Fruit fly (Drosophila melanogaster) whole organism, embryonic: Measurements from ENCODE around the gene CG42553.

Source experiments
- Bgb ChIP-seq: fragments of 200-800 bp; sonication (Bioruptor generic); IDR thresholded peaks from 2 replicates; pipeline ENCODE4 v1.3.6; 2022; ENCODE audit warnings: missing biosample characterization, missing genetic modification characterization; ENCODE audit not compliant: partially characterized antibody
- CG1024 ChIP-seq: fragments of 200-800 bp; sonication (Bioruptor generic); IDR thresholded peaks from 2 replicates; pipeline ENCODE4 v1.3.6; 2022; ENCODE audit warnings: missing biosample characterization, missing genetic modification characterization
- CG10274 ChIP-seq: fragments of 200-800 bp; sonication (Bioruptor generic); optimal IDR thresholded peaks from 3 replicates; lab custom pipeline; 2017; ENCODE audit warnings: missing biosample characterization, mild to moderate bottlenecking, missing genetic modification characterization
- CG10462 ChIP-seq: fragments of 200-800 bp; sonication (Bioruptor generic); optimal IDR thresholded peaks from 2 replicates; lab custom pipeline; 2016; ENCODE audit warnings: missing biosample characterization, missing genetic modification characterization
- CG11696 ChIP-seq: fragments of 200-800 bp; sonication (Bioruptor generic); IDR thresholded peaks from 2 replicates; pipeline ENCODE4 v1.3.6; 2022; ENCODE audit warnings: missing biosample characterization, missing genetic modification characterization
- CG13894 ChIP-seq: fragments of 200-800 bp; sonication (Bioruptor generic); optimal IDR thresholded peaks from 3 replicates; lab custom pipeline; 2018; ENCODE audit warnings: missing biosample characterization, mild to moderate bottlenecking, missing genetic modification characterization, moderate library complexity
- CG16813 ChIP-seq: fragments of 200-800 bp; sonication (Bioruptor generic); IDR thresholded peaks from 3 replicates; pipeline ENCODE4 v1.3.6; 2022; ENCODE audit warnings: missing biosample characterization, missing genetic modification characterization; ENCODE audit not compliant: partially characterized antibody
- CG17186 ChIP-seq: fragments of 200-800 bp; sonication (Bioruptor generic); optimal IDR thresholded peaks from 3 replicates; lab custom pipeline; 2017; ENCODE audit warnings: missing biosample characterization, missing genetic modification reagents, missing genetic modification characterization
- CG17328 ChIP-seq: fragments of 200-800 bp; sonication (Bioruptor generic); IDR thresholded peaks from 2 replicates; pipeline ENCODE4 v1.3.6; 2022; ENCODE audit warnings: missing biosample characterization, missing genetic modification characterization
- CG17361 ChIP-seq: fragments of 200-800 bp; sonication (Bioruptor generic); IDR thresholded peaks from 3 replicates; pipeline ENCODE4 v1.3.6; 2022; ENCODE audit warnings: missing biosample characterization, missing genetic modification characterization
- CG18262 ChIP-seq: fragments of 200-800 bp; optimal IDR thresholded peaks from 3 replicates; lab custom pipeline; 2019; ENCODE audit warnings: missing biosample characterization, mild to moderate bottlenecking, missing genetic modification characterization, moderate library complexity
- CG2129 ChIP-seq: fragments of 200-800 bp; sonication (Bioruptor generic); IDR thresholded peaks from 2 replicates; pipeline ENCODE4 v1.3.6; 2022; ENCODE audit warnings: missing biosample characterization, missing genetic modification characterization; ENCODE audit not compliant: partially characterized antibody
- CG2199 ChIP-seq: fragments of 200-800 bp; sonication (Bioruptor generic); IDR thresholded peaks from 3 replicates; pipeline ENCODE4 v1.3.6; 2022; ENCODE audit warnings: missing biosample characterization, missing genetic modification characterization
- CG32532 ChIP-seq: fragments of 200-800 bp; sonication (Bioruptor generic); IDR thresholded peaks from 2 replicates; pipeline ENCODE4 v1.3.6; 2022; ENCODE audit warnings: missing biosample characterization, missing genetic modification characterization
- CG34224 ChIP-seq: fragments of 200-800 bp; sonication (Bioruptor generic); IDR thresholded peaks from 3 replicates; pipeline ENCODE4 v1.3.6; 2022; ENCODE audit warnings: missing biosample characterization, missing genetic modification characterization; ENCODE audit not compliant: partially characterized antibody
- CG4404 ChIP-seq: fragments of 200-800 bp; sonication (Bioruptor generic); IDR thresholded peaks from 2 replicates; pipeline ENCODE4 v1.3.6; 2022; ENCODE audit warnings: missing biosample characterization, missing genetic modification characterization
- CG4730 ChIP-seq: fragments of 200-800 bp; sonication (Bioruptor generic); IDR thresholded peaks from 2 replicates; pipeline ENCODE4 v1.3.6; 2022; ENCODE audit warnings: missing biosample characterization, missing genetic modification characterization
- CG6813 ChIP-seq: fragments of 200-800 bp; sonication (Bioruptor generic); optimal IDR thresholded peaks from 2 replicates; lab custom pipeline; 2017; ENCODE audit warnings: missing biosample characterization, missing genetic modification characterization, mild to moderate bottlenecking, moderate library complexity, missing genetic modification reagents
- CG7963 ChIP-seq: fragments of 200-800 bp; sonication (Bioruptor generic); IDR thresholded peaks from 3 replicates; pipeline ENCODE4 v1.3.6; 2022; ENCODE audit warnings: missing biosample characterization, missing genetic modification characterization; ENCODE audit not compliant: partially characterized antibody
- CG9932 ChIP-seq: fragments of 200-800 bp; sonication (Bioruptor generic); IDR thresholded peaks from 2 replicates; pipeline ENCODE4 v1.3.6; 2022; ENCODE audit warnings: missing biosample characterization, missing genetic modification characterization
- D19A ChIP-seq: fragments of 200-800 bp; optimal IDR thresholded peaks from 3 replicates; lab custom pipeline; 2019; ENCODE audit warnings: missing biosample characterization, mild to moderate bottlenecking, missing genetic modification characterization, moderate library complexity
- Dp ChIP-seq: fragments of 200-800 bp; sonication (Bioruptor generic); optimal IDR thresholded peaks from 2 replicates; lab custom pipeline; 2018; ENCODE audit warnings: missing biosample characterization, mild to moderate bottlenecking, missing genetic modification characterization, moderate library complexity
- Gsc ChIP-seq: fragments of 200-800 bp; sonication (Bioruptor generic); IDR thresholded peaks from 2 replicates; pipeline ENCODE4 v1.3.6; 2022; ENCODE audit warnings: missing biosample characterization, missing genetic modification characterization
- Hmr ChIP-seq: fragments of 200-800 bp; sonication (Bioruptor generic); optimal IDR thresholded peaks from 3 replicates; lab custom pipeline; 2017; ENCODE audit warnings: mild to moderate bottlenecking, missing biosample characterization, missing genetic modification reagents, missing genetic modification characterization
- MESR4 ChIP-seq: fragments of 200-800 bp; sonication (Bioruptor generic); optimal IDR thresholded peaks from 2 replicates; lab custom pipeline; 2018; ENCODE audit warnings: missing biosample characterization, mild to moderate bottlenecking, missing genetic modification characterization, moderate library complexity
- Med ChIP-seq: fragments of 200-800 bp; sonication (Bioruptor generic); peaks from one replicate; lab custom pipeline; 2016; ENCODE audit warnings: missing biosample characterization, missing genetic modification characterization, mild to moderate bottlenecking, inconsistent platforms, moderate library complexity
- Pdp1 ChIP-seq, 2 experiments: fragments of 200-800 bp; sonication (Bioruptor generic); optimal IDR thresholded peaks; 3 replicates each; lab custom pipeline; 2016; ENCODE audit warnings: missing biosample characterization in 2 of 2, missing genetic modification characterization in 2 of 2, mild to moderate bottlenecking in 1 of 2, moderate library complexity in 1 of 2
- Side ChIP-seq: fragments of 200-800 bp; sonication (Bioruptor generic); optimal IDR thresholded peaks from 2 replicates; lab custom pipeline; 2016; ENCODE audit warnings: missing biosample characterization, missing genetic modification characterization
- Sry-β ChIP-seq: fragments of 200-800 bp; sonication (Bioruptor generic); optimal IDR thresholded peaks from 2 replicates; lab custom pipeline; 2018; ENCODE audit warnings: missing biosample characterization, mild to moderate bottlenecking, missing genetic modification characterization, moderate library complexity
- Stat92E ChIP-seq, 3 experiments: fragments of >200 bp in 2 of 3; fragments of 200-800 bp in 1 of 3; sonication (Bioruptor generic) in 1 of 3; optimal IDR thresholded peaks; 2 replicates each; lab custom pipeline; 2017 to 2019; ENCODE audit warnings: missing biosample characterization in 3 of 3, missing genetic modification characterization in 3 of 3, mild to moderate bottlenecking in 1 of 3, moderate library complexity in 1 of 3
- chm ChIP-seq: fragments of 200-800 bp; sonication (Bioruptor generic); IDR thresholded peaks from 2 replicates; pipeline ENCODE4 v1.3.6; 2022; ENCODE audit warnings: missing biosample characterization, missing genetic modification characterization
- ci ChIP-seq: fragments of 200-800 bp; sonication (Bioruptor generic); IDR thresholded peaks from 3 replicates; pipeline ENCODE4 v1.3.6; 2022; ENCODE audit warnings: missing biosample characterization, missing genetic modification characterization
- cwo ChIP-seq: fragments of 200-800 bp; sonication (Bioruptor generic); optimal IDR thresholded peaks from 3 replicates; lab custom pipeline; 2017; ENCODE audit warnings: missing biosample characterization, missing genetic modification characterization, mild to moderate bottlenecking, moderate library complexity, missing genetic modification reagents
- dm ChIP-seq: fragments of 200-800 bp; sonication (Bioruptor generic); optimal IDR thresholded peaks from 3 replicates; lab custom pipeline; 2016; ENCODE audit warnings: missing biosample characterization, missing genetic modification characterization
- ems ChIP-seq: fragments of 200-800 bp; sonication (Bioruptor generic); optimal IDR thresholded peaks from 3 replicates; lab custom pipeline; 2016; ENCODE audit warnings: missing biosample characterization, missing genetic modification characterization
- inv ChIP-seq: fragments of 200-800 bp; sonication (Bioruptor generic); IDR thresholded peaks from 2 replicates; pipeline ENCODE4 v1.3.6; 2022; ENCODE audit warnings: missing biosample characterization, missing genetic modification characterization; ENCODE audit not compliant: partially characterized antibody
- jigr1 ChIP-seq: fragments of 200-800 bp; sonication (Bioruptor generic); IDR thresholded peaks from 3 replicates; pipeline ENCODE4 v1.3.6; 2022; ENCODE audit warnings: missing biosample characterization, missing genetic modification characterization
- lilli ChIP-seq: fragments of 200-800 bp; sonication (Bioruptor generic); optimal IDR thresholded peaks from 3 replicates; lab custom pipeline; 2016; ENCODE audit warnings: missing biosample characterization, missing genetic modification characterization
- mam ChIP-seq: fragments of 200-800 bp; sonication (Bioruptor generic); optimal IDR thresholded peaks from 3 replicates; lab custom pipeline; 2016; ENCODE audit warnings: missing biosample characterization, missing genetic modification characterization
- pan ChIP-seq, 4 experiments: fragments of >200 bp in 3 of 4; fragments of 200-800 bp in 1 of 4; sonication (Bioruptor generic) in 1 of 4; optimal IDR thresholded peaks in 3 of 4; IDR thresholded peaks in 1 of 4; 2 replicates each; pipeline versions ENCODE4 v1.3.6 to Lab custom; 2017 to 2022; ENCODE audit warnings: missing biosample characterization in 2 of 4, missing genetic modification characterization in 2 of 4, mixed read lengths in 1 of 4
- pzg ChIP-seq: fragments of 200-800 bp; sonication (Bioruptor generic); optimal IDR thresholded peaks from 3 replicates; lab custom pipeline; 2018; ENCODE audit warnings: missing biosample characterization, mild to moderate bottlenecking, missing genetic modification characterization, moderate library complexity
- row ChIP-seq: fragments of 200-800 bp; sonication (Bioruptor generic); IDR thresholded peaks from 3 replicates; pipeline ENCODE4 v1.3.6; 2022; ENCODE audit warnings: missing biosample characterization, missing genetic modification characterization
- ssp ChIP-seq: fragments of 200-800 bp; sonication (Bioruptor generic); IDR thresholded peaks from 2 replicates; pipeline ENCODE4 v1.3.6; 2022; ENCODE audit warnings: missing biosample characterization, missing genetic modification characterization
- vvl ChIP-seq: fragments of 200-800 bp; sonication (Bioruptor generic); IDR thresholded peaks from 2 replicates; pipeline ENCODE4 v1.3.6; 2022; ENCODE audit warnings: missing biosample characterization, missing genetic modification characterization

CG42553 gene

dm6 chr3L:832897-833857 is 716 bp upstream of the CG42553 start, which contains the start of gene Sf3b3 (continued):
- TF ChIP-seq CG32532 (GFP tag; lab: Robert Waterston, UW) = peak; percentile 35; the same call in 1 of the 2 replicates
- TF ChIP-seq ssp = peak; percentile 78
- TF ChIP-seq CG17186 (GFP tag; lab: Kevin White, UChicago) = peak; percentile 27
- 0 out of 2 replicates have a peak, but pooled peaks have one; percentile 16 for TF ChIP-seq CG4404 (GFP tag; lab: Robert Waterston, UW)
- TF ChIP-seq MESR4 = peak; percentile 74
- no peak for TF ChIP-seq ems (GFP tag; lab: Kevin White, UChicago)
- TF ChIP-seq Sry-β = peak; percentile 81
- no peak for TF ChIP-seq CG10274 (GFP tag; lab: Kevin White, UChicago)
- TF ChIP-seq CG18262 (tag; lab: Kevin White, UChicago) = peak; percentile 12
- TF ChIP-seq Stat92E (GFP tag; optimal IDR thresholded peaks at IDR 0.05; lab: Kevin White, UChicago) = peak in 1 of 3 experiments; percentile 59
- peak; percentile 41; the same call in 1 of the 3 replicates for TF ChIP-seq ci
- TF ChIP-seq inv (GFP tag; lab: Robert Waterston, UW) = peak; percentile 60; the same call in 1 of the 2 replicates
- TF ChIP-seq CG17361 (GFP tag; lab: Robert Waterston, UW) = peak; percentile 30; the same call in 1 of the 3 replicates
- TF ChIP-seq CG2129 (GFP tag; lab: Robert Waterston, UW) = peak; percentile 24; the same call in 1 of the 2 replicates
- no peak for TF ChIP-seq CG10462 (GFP tag; lab: Kevin White, UChicago)
- TF ChIP-seq cwo (GFP tag; lab: Kevin White, UChicago) = peak; percentile 28
- 0 out of 2 replicates have a peak, but pooled peaks have one; percentile 36 for TF ChIP-seq vvl (GFP tag; lab: Robert Waterston, UW)
- no peak for TF ChIP-seq pan (optimal IDR thresholded peaks at IDR 0.05; lab: Kevin White, UChicago)
- peak in 1 of 2 experiments; percentile 6 for TF ChIP-seq pan (GFP tag; optimal IDR thresholded peaks at IDR 0.05 in 1 of 2, IDR thresholded peaks at IDR 0.05 in 1 of 2)
- TF ChIP-seq CG4730 (GFP tag; lab: Robert Waterston, UW) = no peak
- peak; percentile 58; the same call in 1 of the 2 replicates for TF ChIP-seq chm
- peak; percentile 31; the same call in 1 of the 3 replicates for TF ChIP-seq jigr1 (GFP tag; lab: Robert Waterston, UW)
- TF ChIP-seq CG13894 (tag; lab: Kevin White, UChicago) = peak; percentile 28
- peak; percentile 81 for TF ChIP-seq dm (GFP tag; lab: Kevin White, UChicago)
- TF ChIP-seq row (GFP tag; lab: Robert Waterston, UW) = peak; percentile 64
- peak; percentile 49 for TF ChIP-seq pzg (GFP tag; lab: Kevin White, UChicago)
- peak; percentile 54 for TF ChIP-seq CG16813 (GFP tag; lab: Robert Waterston, UW)
- peak; percentile 53; the same call in 1 of the 2 replicates for TF ChIP-seq CG1024 (GFP tag; lab: Robert Waterston, UW)
- peak; percentile 2 for TF ChIP-seq D19A (tag; lab: Kevin White, UChicago)
- TF ChIP-seq CG11696 = 0 out of 2 replicates have a peak, but pooled peaks have one; percentile 35
- TF ChIP-seq CG34224 (GFP tag; lab: Robert Waterston, UW) = peak; percentile 38
- TF ChIP-seq Pdp1 (GFP tag; optimal IDR thresholded peaks at IDR 0.05; lab: Kevin White, UChicago) = peak; percentile 7 to 24
- 0 out of 2 replicates have a peak, but pooled peaks have one; percentile 20 for TF ChIP-seq CG9932 (GFP tag; lab: Robert Waterston, UW)
- peak; percentile 60; the same call in 1 of the 3 replicates for TF ChIP-seq CG7963 (GFP tag; lab: Robert Waterston, UW)
- peak; percentile 79 for TF ChIP-seq Med (GFP tag; lab: Kevin White, UChicago)
- TF ChIP-seq mam (GFP tag; lab: Kevin White, UChicago) = peak; percentile 33
- no peak for TF ChIP-seq Hmr (GFP tag; lab: Kevin White, UChicago)
- no peak for TF ChIP-seq Gsc (GFP tag; lab: Robert Waterston, UW)
- peak; percentile 12 for TF ChIP-seq Dp (GFP tag; lab: Kevin White, UChicago)
- 0 out of 2 replicates have a peak, but pooled peaks have one; percentile 4 for TF ChIP-seq CG17328 (GFP tag; lab: Robert Waterston, UW)
- peak; percentile 17 for TF ChIP-seq lilli
- no peak for TF ChIP-seq CG6813 (GFP tag; lab: Kevin White, UChicago)
- peak; percentile 73 for TF ChIP-seq Bgb (GFP tag; lab: Robert Waterston, UW)
- 0 out of 3 replicates have a peak, but pooled peaks have one; percentile 44 for TF ChIP-seq CG2199 (GFP tag; lab: Robert Waterston, UW)
- TF ChIP-seq Side = no peak
